Fruit fly (Drosophila melanogaster) whole organism, wandering third instar larva: ENCODE measurements around the gene MtnA.

Experiments used
- GATAd ChIP-seq: sonication (Bioruptor generic); optimal IDR thresholded peaks from 2 replicates; lab custom pipeline; 2016; ENCODE audit warnings: missing biosample characterization, missing genetic modification characterization
- Myc ChIP-seq: fragments of >200 bp; optimal IDR thresholded peaks from 2 replicates; lab custom pipeline; 2017
- N ChIP-seq: fragments of >200 bp; optimal IDR thresholded peaks from 2 replicates; lab custom pipeline; 2018; ENCODE audit warnings: missing biosample characterization, missing external identifiers, missing genetic modification characterization
- Vsx2 ChIP-seq: fragments of 200-300, 225-300 bp; sonication (Bioruptor generic); optimal IDR thresholded peaks from 2 replicates; lab custom pipeline; 2018; ENCODE audit warnings: missing biosample characterization, missing genetic modification characterization; ENCODE audit not compliant: partially characterized antibody
- dl ChIP-seq, 2 experiments: fragments of 175-275, 200-275 bp in 1 of 2; fragments of 200-275 bp in 1 of 2; sonication (Bioruptor generic); optimal IDR thresholded peaks; lab custom pipeline; 2018; ENCODE audit warnings: mild to moderate bottlenecking in 2 of 2, missing biosample characterization in 2 of 2, missing genetic modification characterization in 2 of 2, moderate library complexity in 2 of 2; ENCODE audit not compliant: partially characterized antibody in 2 of 2, insufficient read depth in 1 of 2
- ey ChIP-seq: fragments of 200-800 bp; sonication (Bioruptor generic); optimal IDR thresholded peaks from 2 replicates; lab custom pipeline; 2016; ENCODE audit warnings: missing biosample characterization, missing genetic modification characterization
- lola ChIP-seq: fragments of >200 bp; optimal IDR thresholded peaks from 2 replicates; lab custom pipeline; 2017; ENCODE audit warnings: missing biosample characterization, missing genetic modification characterization
- psq ChIP-seq: fragments of 200-800 bp; sonication (Bioruptor generic); optimal IDR thresholded peaks from 3 replicates; lab custom pipeline; 2017; ENCODE audit warnings: missing biosample characterization, mild to moderate bottlenecking, missing genetic modification characterization, moderate library complexity

DNA sequence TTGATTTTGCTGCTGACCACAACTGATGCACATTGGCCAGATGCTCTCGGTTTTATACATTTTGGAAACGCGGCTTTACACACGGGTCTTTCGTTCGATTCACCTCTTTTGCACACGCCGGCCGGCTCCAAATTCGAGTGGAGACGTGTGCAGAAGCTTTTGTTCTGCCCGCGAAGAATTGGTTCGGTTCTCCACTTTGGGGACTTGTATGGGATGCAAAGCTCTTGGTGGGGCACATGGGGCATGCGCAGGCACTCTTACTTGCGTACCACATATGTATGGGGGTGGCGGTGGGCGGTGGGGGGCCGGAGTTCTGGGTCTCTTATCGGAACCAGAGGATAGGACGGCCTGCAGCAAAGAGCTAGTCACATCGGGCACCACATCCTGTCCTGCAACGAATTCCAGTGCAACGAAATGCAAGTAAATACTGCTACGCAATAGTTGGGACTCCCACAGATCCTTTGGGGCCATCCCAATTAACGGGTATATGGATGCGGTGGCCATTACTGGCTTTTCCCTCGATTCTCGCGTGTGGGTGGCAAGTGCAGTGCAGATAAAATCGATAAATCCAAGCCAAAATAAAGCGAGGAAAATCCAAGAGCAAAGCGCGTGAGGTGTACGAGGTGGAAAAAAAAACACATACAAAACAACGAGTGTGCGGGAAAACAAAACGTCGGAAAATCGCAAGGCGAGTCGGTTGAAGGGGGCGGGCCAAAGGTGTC lies at the start of gene MtnA, which contains the start of gene CG8500:
- TF ChIP-seq Vsx2 (GFP tag; lab: Kevin White, UChicago) (peak; percentile 100), Myc (lab: Kevin White, UChicago) (peak; percentile 8), N (no peak), dl (GFP tag; optimal IDR thresholded peaks at IDR 0.05; lab: Kevin White, UChicago; ENCODE audit: insufficient read depth in 1 of 2, partially characterized antibody in 2 of 2) (peak; percentile 97 to 99), psq (GFP tag; lab: Kevin White, UChicago) (no peak), GATAd (GFP tag; lab: Kevin White, UChicago) (no peak), ey (GFP tag; lab: Kevin White, UChicago) (no peak), lola (GFP tag; lab: Kevin White, UChicago) (no peak)
